Worm (Caenorhabditis elegans) whole organism, L3 larva: ENCODE data around the gene Y57A10C.8.

ENCODE experiments used
- ZK546.5 ChIP-seq: sonication (generic microtip); optimal IDR thresholded peaks from 2 replicates; lab custom pipeline; 2017; ENCODE audit warnings: missing biosample characterization, missing genetic modification characterization
- aly-2 ChIP-seq: fragments of 150-350 bp; optimal IDR thresholded peaks from 2 replicates; lab custom pipeline; 2014; ENCODE audit warnings: missing biosample characterization, missing genetic modification characterization
- ceh-28 ChIP-seq: fragments of 150-350 bp; optimal IDR thresholded peaks from 2 replicates; lab custom pipeline; 2014; ENCODE audit warnings: missing biosample characterization, missing genetic modification reagents, missing genetic modification characterization
- ceh-82 ChIP-seq: fragments of 150-350 bp; optimal IDR thresholded peaks from 2 replicates; lab custom pipeline; 2014; ENCODE audit warnings: missing biosample characterization, missing genetic modification characterization
- ceh-9 ChIP-seq: sonication (generic microtip); optimal IDR thresholded peaks from 2 replicates; lab custom pipeline; 2018; ENCODE audit warnings: missing biosample characterization, missing genetic modification characterization
- daf-12 ChIP-seq: fragments of 150-350 bp; optimal IDR thresholded peaks from 2 replicates; lab custom pipeline; 2014; ENCODE audit warnings: missing biosample characterization, missing genetic modification reagents, missing genetic modification characterization
- egl-27 ChIP-seq: sonication (generic microtip); optimal IDR thresholded peaks from 4 replicates; lab custom pipeline; 2017; ENCODE audit warnings: missing biosample characterization, missing genetic modification reagents, missing genetic modification characterization
- egl-5 ChIP-seq: fragments of 150-350 bp; optimal IDR thresholded peaks from 2 replicates; lab custom pipeline; 2017; ENCODE audit warnings: missing biosample characterization, missing genetic modification reagents, missing genetic modification characterization, inconsistent platforms
- elt-1 ChIP-seq: fragments of 150-350 bp; optimal IDR thresholded peaks from 2 replicates; lab custom pipeline; 2014; ENCODE audit warnings: missing biosample characterization, missing genetic modification characterization
- elt-2 ChIP-seq: sonication (generic microtip); optimal IDR thresholded peaks from 2 replicates; lab custom pipeline; 2016; ENCODE audit warnings: missing genetic modification reagents, mild to moderate bottlenecking, missing genetic modification characterization, missing compliant biosample characterization
- elt-3 ChIP-seq, 3 experiments: fragments of 150-350 bp in 1 of 3; sonication (generic microtip) in 2 of 3; optimal IDR thresholded peaks; 2 replicates in 2 of 3; 4 replicates in 1 of 3; lab custom pipeline; 2014 to 2017; ENCODE audit warnings: missing biosample characterization in 3 of 3, missing genetic modification characterization in 3 of 3
- eor-1 ChIP-seq, 2 experiments: fragments of 150-350 bp; optimal IDR thresholded peaks; 2 replicates each; lab custom pipeline; 2014 to 2018; ENCODE audit warnings: missing biosample characterization in 2 of 2, missing genetic modification characterization in 2 of 2
- fkh-10 ChIP-seq: sonication (generic microtip); optimal IDR thresholded peaks from 2 replicates; lab custom pipeline; 2017; ENCODE audit warnings: missing biosample characterization, missing genetic modification reagents, missing genetic modification characterization
- fos-1 ChIP-seq: fragments of 150-350 bp; optimal IDR thresholded peaks from 2 replicates; lab custom pipeline; 2014; ENCODE audit warnings: missing biosample characterization, missing genetic modification characterization
- lsy-12 ChIP-seq: sonication (generic microtip); optimal IDR thresholded peaks from 2 replicates; lab custom pipeline; 2016; ENCODE audit warnings: mild to moderate bottlenecking, missing genetic modification characterization, missing compliant biosample characterization
- mdl-1 ChIP-seq: fragments of 150-350 bp; optimal IDR thresholded peaks from 2 replicates; lab custom pipeline; 2014; ENCODE audit warnings: missing biosample characterization, missing genetic modification characterization
- mml-1 ChIP-seq: fragments of 150-350 bp; sonication (generic microtip); optimal IDR thresholded peaks from 3 replicates; lab custom pipeline; 2014; ENCODE audit warnings: missing biosample characterization, missing genetic modification characterization
- nhr-11 ChIP-seq: fragments of 150-350 bp; optimal IDR thresholded peaks from 2 replicates; lab custom pipeline; 2014; ENCODE audit warnings: missing biosample characterization, missing genetic modification characterization
- nhr-12 ChIP-seq: fragments of 150-350 bp; optimal IDR thresholded peaks from 2 replicates; lab custom pipeline; 2014; ENCODE audit warnings: missing biosample characterization, missing genetic modification characterization
- nhr-237 ChIP-seq: fragments of 150-350 bp; optimal IDR thresholded peaks from 2 replicates; lab custom pipeline; 2014; ENCODE audit warnings: missing biosample characterization, missing genetic modification characterization
- nhr-28 ChIP-seq: fragments of 150-350 bp; optimal IDR thresholded peaks from 2 replicates; lab custom pipeline; 2014; ENCODE audit warnings: missing biosample characterization, missing genetic modification characterization
- nhr-43 ChIP-seq: sonication (generic microtip); optimal IDR thresholded peaks from 2 replicates; lab custom pipeline; 2016; ENCODE audit warnings: mild to moderate bottlenecking, missing genetic modification characterization, missing compliant biosample characterization; ENCODE audit not compliant: poor library complexity, severe bottlenecking
- nhr-67 ChIP-seq: fragments of 150-350 bp; optimal IDR thresholded peaks from 2 replicates; lab custom pipeline; 2014; ENCODE audit warnings: missing biosample characterization, missing genetic modification characterization
- nhr-76 ChIP-seq: fragments of 150-350 bp; sonication (generic microtip); optimal IDR thresholded peaks from 5 replicates; lab custom pipeline; 2014; ENCODE audit warnings: missing biosample characterization, missing genetic modification characterization
- nhr-77 ChIP-seq: fragments of 150-350 bp; optimal IDR thresholded peaks from 2 replicates; lab custom pipeline; 2014; ENCODE audit warnings: missing biosample characterization, missing genetic modification characterization
- pha-4 ChIP-seq: fragments of 150-350 bp; optimal IDR thresholded peaks from 2 replicates; lab custom pipeline; 2014; ENCODE audit warnings: missing biosample characterization, missing genetic modification reagents, missing genetic modification characterization
- pqm-1 ChIP-seq: fragments of 150-350 bp; optimal IDR thresholded peaks from 2 replicates; lab custom pipeline; 2017; ENCODE audit warnings: missing biosample characterization, missing genetic modification characterization, inconsistent platforms
- sea-2 ChIP-seq: fragments of 150-350 bp; sonication (generic microtip); optimal IDR thresholded peaks from 4 replicates; lab custom pipeline; 2014; ENCODE audit warnings: missing biosample characterization, missing genetic modification reagents, missing genetic modification characterization
- skn-1 ChIP-seq: fragments of 150-350 bp; optimal IDR thresholded peaks from 2 replicates; lab custom pipeline; 2014; ENCODE audit warnings: missing biosample characterization, missing genetic modification characterization
- snpc-4 ChIP-seq: fragments of 150-350 bp; optimal IDR thresholded peaks from 2 replicates; lab custom pipeline; 2014; ENCODE audit warnings: missing biosample characterization, missing genetic modification characterization
- tbx-2 ChIP-seq: sonication (generic microtip); optimal IDR thresholded peaks from 2 replicates; lab custom pipeline; 2016; ENCODE audit warnings: mild to moderate bottlenecking, missing genetic modification characterization, missing compliant biosample characterization
- zag-1 ChIP-seq: fragments of 150-350 bp; optimal IDR thresholded peaks from 2 replicates; lab custom pipeline; 2014; ENCODE audit warnings: missing biosample characterization, missing genetic modification characterization
- ztf-4 ChIP-seq: fragments of 150-350 bp; optimal IDR thresholded peaks from 2 replicates; lab custom pipeline; 2014; ENCODE audit warnings: missing biosample characterization, missing genetic modification characterization

The Y57A10C.8 gene

DNA sequence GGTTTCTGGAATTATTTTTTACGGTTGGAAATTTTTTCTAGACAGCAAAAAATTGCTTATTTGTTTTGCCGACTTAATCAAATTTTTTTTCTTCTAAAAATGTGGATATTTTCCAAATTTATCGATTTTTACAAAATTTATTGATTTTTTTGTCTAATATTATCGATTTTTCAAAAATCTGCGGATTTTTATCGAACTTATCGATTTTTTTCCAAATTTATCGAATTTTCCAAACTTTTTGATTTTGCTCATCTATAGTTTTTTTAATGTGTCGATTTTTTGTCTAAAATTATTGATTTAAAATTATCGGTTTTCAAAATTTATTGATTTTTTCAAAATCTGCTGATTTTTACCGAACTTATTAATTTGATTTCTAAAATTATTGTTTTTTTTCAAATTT is 35.5 kb downstream of the Y57A10C.8 start:
- TF ChIP-seq tbx-2: no peak
- peak; percentile 91 for TF ChIP-seq ceh-28 (tag; lab: Kevin White, UChicago)
- TF ChIP-seq, all 47 proteins: peak for 1

- TF ChIP-seq egl-27 (tag; lab: Kevin White, UChicago) (no peak), ceh-28 (tag; lab: Kevin White, UChicago) (no peak), nhr-11 (tag; lab: Kevin White, UChicago) (no peak), ceh-9 (tag; lab: Kevin White, UChicago) (no peak), egl-5 (tag; lab: Kevin White, UChicago) (no peak), zag-1 (tag; lab: Kevin White, UChicago) (no peak), pqm-1 (tag; lab: Kevin White, UChicago) (no peak), fkh-10 (GFP tag; lab: Kevin White, UChicago) (no peak), elt-1 (tag; lab: Kevin White, UChicago) (no peak), daf-12 (tag; lab: Kevin White, UChicago) (no peak), tbx-2 (no peak), nhr-237 (tag; lab: Kevin White, UChicago) (no peak), nhr-43 (no peak), mdl-1 (tag; lab: Kevin White, UChicago) (no peak), ZK546.5 (no peak)
Measured at ce11 chrII:12393690-12394089, 36.0 kb downstream of the Y57A10C.8 start, which contains the start of gene Y57A10B.7. Y57A10B.7 (minus strand) TSS chrII:12393790.

DNA sequence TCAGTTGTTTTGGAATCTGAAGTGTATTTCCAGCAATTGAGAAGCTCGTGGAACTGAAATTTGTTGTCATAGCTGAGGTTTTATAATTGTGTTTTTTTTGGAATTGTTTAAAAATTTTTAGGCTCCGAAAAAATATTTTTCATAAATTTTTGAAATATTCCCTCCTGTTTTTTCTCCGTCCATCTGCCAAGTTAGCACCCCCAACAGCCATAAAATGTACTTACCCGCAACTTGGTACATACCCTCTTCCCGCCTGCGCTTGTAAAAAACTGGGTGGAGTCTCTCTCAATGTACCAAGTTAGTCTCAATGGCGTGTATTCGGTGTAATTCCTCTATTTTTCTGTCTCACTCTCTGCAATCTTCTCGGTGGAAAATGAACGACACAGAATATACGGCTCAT is 39.9 kb downstream of the Y57A10C.8 start, which contains the start of gene Y57A10B.6:
Gene Y57A10B.6, plus strand, starts transcription at position 301 of the 400 bp plus-strand sequence.
- TF ChIP-seq pqm-1 (tag; lab: Kevin White, UChicago) (no peak), fos-1 (tag; lab: Kevin White, UChicago) (no peak), skn-1 (tag; lab: Kevin White, UChicago) (no peak), mml-1 (tag; lab: Kevin White, UChicago) (no peak), sea-2 (GFP tag; lab: Kevin White, UChicago) (no peak)

DNA sequence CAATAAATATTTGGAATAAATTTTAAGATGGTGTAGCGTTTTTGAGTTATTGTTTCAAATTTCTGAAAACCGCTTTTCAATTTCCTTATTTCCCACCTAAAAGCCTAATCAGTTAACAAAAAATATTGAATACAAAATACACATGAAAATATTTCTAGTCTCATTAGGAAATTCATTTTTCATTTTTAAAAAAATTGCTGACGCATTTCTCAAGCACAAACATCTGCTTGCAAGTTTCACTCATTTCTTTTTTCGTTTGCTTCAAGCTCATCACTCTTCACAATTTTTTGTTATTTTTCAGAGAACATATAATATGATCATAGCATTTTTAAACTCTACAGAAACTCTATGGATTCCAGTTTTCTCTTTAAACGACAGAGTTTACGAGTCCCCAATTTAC is 41.7 kb downstream of the Y57A10C.8 start, which contains the start of gene sre-41:
Gene sre-41, plus strand, starts transcription at position 301 of the 400 bp plus-strand sequence.
- TF ChIP-seq zag-1 (tag; lab: Kevin White, UChicago) (no peak), nhr-67 (tag; lab: Kevin White, UChicago) (no peak), daf-12 (tag; lab: Kevin White, UChicago) (no peak), ceh-82 (tag; lab: Kevin White, UChicago) (no peak), nhr-77 (tag; lab: Kevin White, UChicago) (no peak)

DNA sequence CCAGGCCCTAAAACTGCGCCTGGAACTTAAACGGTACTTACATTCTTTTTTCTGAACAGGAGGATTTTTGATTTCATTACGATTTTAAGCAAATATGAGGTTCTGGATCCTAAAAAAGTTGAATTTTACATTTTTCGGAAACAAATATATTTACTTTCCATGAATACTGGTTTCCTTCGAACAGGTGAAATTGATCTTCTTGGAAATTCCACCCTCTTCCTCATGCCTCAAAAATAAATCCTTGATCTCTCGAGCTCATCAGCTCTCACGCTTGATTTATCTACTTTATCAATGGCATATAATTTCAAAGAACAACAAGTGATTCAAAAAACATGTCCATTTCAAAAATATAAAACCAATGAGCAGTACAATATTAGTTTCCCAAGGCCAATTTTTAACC is 42.2 kb downstream of the Y57A10C.8 start:
- TF ChIP-seq skn-1 (tag; lab: Kevin White, UChicago) (no peak), ztf-4 (tag; lab: Kevin White, UChicago) (no peak), nhr-67 (tag; lab: Kevin White, UChicago) (no peak), elt-2 (tag; lab: Kevin White, UChicago) (no peak), daf-12 (tag; lab: Kevin White, UChicago) (no peak), egl-5 (tag; lab: Kevin White, UChicago) (no peak), nhr-76 (tag; lab: Kevin White, UChicago) (no peak), sea-2 (GFP tag; lab: Kevin White, UChicago) (no peak), snpc-4 (tag; lab: Kevin White, UChicago) (no peak), lsy-12 (tag; lab: Kevin White, UChicago) (no peak), mml-1 (tag; lab: Kevin White, UChicago) (no peak), mdl-1 (tag; lab: Kevin White, UChicago) (no peak), eor-1 (tag; optimal IDR thresholded peaks at IDR 0.05; lab: Kevin White, UChicago) (no peak), aly-2 (tag; lab: Kevin White, UChicago) (no peak), nhr-28 (tag; lab: Kevin White, UChicago) (no peak), elt-3 (tag; optimal IDR thresholded peaks at IDR 0.05; lab: Kevin White, UChicago) (no peak), egl-27 (tag; lab: Kevin White, UChicago) (no peak), pha-4 (tag; lab: Kevin White, UChicago) (no peak), nhr-12 (no peak)
